Fruit fly (Drosophila melanogaster) whole organism, embryonic: Measurements from ENCODE around the gene scny.

ENCODE experiments used
- CG10267 ChIP-seq: fragments of 200-800 bp; sonication (Bioruptor generic); optimal IDR thresholded peaks from 2 replicates; lab custom pipeline; 2018; ENCODE audit warnings: missing biosample characterization, mild to moderate bottlenecking, missing genetic modification characterization, moderate library complexity
- CG10543 ChIP-seq: fragments of 200-800 bp; sonication (Bioruptor generic); optimal IDR thresholded peaks from 3 replicates; lab custom pipeline; 2017; ENCODE audit warnings: missing biosample characterization, mild to moderate bottlenecking, missing genetic modification characterization, moderate library complexity
- CG11093 ChIP-seq: fragments of 200-800 bp; sonication (Bioruptor generic); IDR thresholded peaks from 3 replicates; pipeline ENCODE4 v1.3.6; 2022; ENCODE audit warnings: missing biosample characterization, missing genetic modification characterization
- CG11696 ChIP-seq: fragments of 200-800 bp; sonication (Bioruptor generic); IDR thresholded peaks from 2 replicates; pipeline ENCODE4 v1.3.6; 2022; ENCODE audit warnings: missing biosample characterization, missing genetic modification characterization
- CG14050 ChIP-seq: fragments of 200-800 bp; sonication (Bioruptor generic); IDR thresholded peaks from 3 replicates; pipeline ENCODE4 v1.3.6; 2022; ENCODE audit warnings: missing biosample characterization, missing genetic modification characterization
- CG15479 ChIP-seq: fragments of 200-800 bp; sonication (Bioruptor generic); optimal IDR thresholded peaks from 3 replicates; lab custom pipeline; 2019; ENCODE audit warnings: missing biosample characterization, mild to moderate bottlenecking, missing genetic modification characterization, moderate library complexity
- CG15514 ChIP-seq: fragments of 200-800 bp; sonication (Bioruptor generic); optimal IDR thresholded peaks from 3 replicates; lab custom pipeline; 2017; ENCODE audit warnings: missing biosample characterization, missing genetic modification characterization, mild to moderate bottlenecking, moderate library complexity, missing genetic modification reagents
- CG17802 ChIP-seq: fragments of 200-800 bp; sonication (Bioruptor generic); optimal IDR thresholded peaks from 2 replicates; lab custom pipeline; 2018; ENCODE audit warnings: missing biosample characterization, mild to moderate bottlenecking, missing genetic modification characterization, moderate library complexity
- CG2199 ChIP-seq: fragments of 200-800 bp; sonication (Bioruptor generic); IDR thresholded peaks from 3 replicates; pipeline ENCODE4 v1.3.6; 2022; ENCODE audit warnings: missing biosample characterization, missing genetic modification characterization
- CG32767 ChIP-seq: fragments of 200-800 bp; sonication (Bioruptor generic); IDR thresholded peaks from 2 replicates; pipeline ENCODE4 v1.3.6; 2022; ENCODE audit warnings: missing biosample characterization, missing genetic modification characterization
- CG7271 ChIP-seq: fragments of 200-800 bp; sonication (Bioruptor generic); optimal IDR thresholded peaks from 2 replicates; lab custom pipeline; 2018; ENCODE audit warnings: missing biosample characterization, mild to moderate bottlenecking, missing genetic modification characterization, moderate library complexity
- CG7357 ChIP-seq: fragments of 200-800 bp; sonication (Bioruptor generic); IDR thresholded peaks from 3 replicates; pipeline ENCODE4 v1.3.6; 2022; ENCODE audit warnings: missing biosample characterization, missing genetic modification characterization
- CG8290 ChIP-seq, 3 experiments: fragments of 200-800 bp; sonication (Bioruptor generic); optimal IDR thresholded peaks; 2 replicates each; lab custom pipeline; 2016 to 2019; ENCODE audit warnings: missing biosample characterization in 3 of 3, missing genetic modification characterization in 3 of 3, mild to moderate bottlenecking in 2 of 3, moderate library complexity in 1 of 3
- CG8924 ChIP-seq: fragments of 200-800 bp; optimal IDR thresholded peaks from 3 replicates; lab custom pipeline; 2019; ENCODE audit warnings: missing biosample characterization, mild to moderate bottlenecking, missing genetic modification characterization, moderate library complexity
- CG9797 ChIP-seq: fragments of 200-800 bp; sonication (Bioruptor generic); optimal IDR thresholded peaks from 3 replicates; lab custom pipeline; 2018; ENCODE audit warnings: missing biosample characterization, mild to moderate bottlenecking, missing genetic modification characterization
- CG9817 ChIP-seq: fragments of 200-800 bp; sonication (Bioruptor generic); optimal IDR thresholded peaks from 2 replicates; lab custom pipeline; 2018; ENCODE audit warnings: missing biosample characterization, mild to moderate bottlenecking, missing genetic modification characterization, moderate library complexity
- Chrac-16 ChIP-seq: fragments of 200-800 bp; sonication (Bioruptor generic); optimal IDR thresholded peaks from 3 replicates; lab custom pipeline; 2016; ENCODE audit warnings: missing biosample characterization, missing genetic modification characterization
- CrebB ChIP-seq: fragments of 200-800 bp; sonication (Bioruptor generic); optimal IDR thresholded peaks from 3 replicates; lab custom pipeline; 2018; ENCODE audit warnings: missing biosample characterization, mild to moderate bottlenecking, missing genetic modification characterization
- D19A ChIP-seq: fragments of 200-800 bp; optimal IDR thresholded peaks from 3 replicates; lab custom pipeline; 2019; ENCODE audit warnings: missing biosample characterization, mild to moderate bottlenecking, missing genetic modification characterization, moderate library complexity
- Dek ChIP-seq: fragments of 200-800 bp; sonication (Bioruptor generic); optimal IDR thresholded peaks from 3 replicates; lab custom pipeline; 2019; ENCODE audit warnings: missing biosample characterization, mild to moderate bottlenecking, missing genetic modification characterization, moderate library complexity
- E2f1 ChIP-seq: fragments of 200-800 bp; sonication (Bioruptor generic); IDR thresholded peaks from 2 replicates; pipeline ENCODE4 v1.3.6; 2022; ENCODE audit warnings: missing biosample characterization, missing genetic modification characterization
- HLH3B ChIP-seq: fragments of 200-800 bp; sonication (Bioruptor generic); IDR thresholded peaks from 2 replicates; pipeline ENCODE4 v1.3.6; 2022; ENCODE audit warnings: missing biosample characterization, missing genetic modification characterization
- Lim3 ChIP-seq: fragments of 200-800 bp; sonication (Bioruptor generic); IDR thresholded peaks from 2 replicates; pipeline ENCODE4 v1.3.6; 2022; ENCODE audit warnings: missing biosample characterization, missing genetic modification characterization
- NK7.1 ChIP-seq: fragments of 200-800 bp; sonication (Bioruptor generic); optimal IDR thresholded peaks from 3 replicates; lab custom pipeline; 2016; ENCODE audit warnings: missing biosample characterization, missing genetic modification characterization
- PHDP ChIP-seq: fragments of 200-800 bp; sonication (Bioruptor generic); optimal IDR thresholded peaks from 3 replicates; lab custom pipeline; 2018; ENCODE audit warnings: missing biosample characterization, mild to moderate bottlenecking, missing genetic modification characterization, moderate library complexity
- Tbp ChIP-seq: fragments of >200 bp; optimal IDR thresholded peaks from 2 replicates; lab custom pipeline; 2018; ENCODE audit warnings: missing biosample characterization, missing genetic modification characterization
- Usf ChIP-seq: fragments of 200-800 bp; sonication (Bioruptor generic); optimal IDR thresholded peaks from 2 replicates; lab custom pipeline; 2017; ENCODE audit warnings: missing genotype, missing biosample characterization, missing genetic modification characterization
- Vsx1 ChIP-seq: fragments of 200-800 bp; sonication (Bioruptor generic); optimal IDR thresholded peaks from 2 replicates; lab custom pipeline; 2017; ENCODE audit warnings: missing biosample characterization, mild to moderate bottlenecking, missing genetic modification characterization, missing genetic modification reagents
- bsh ChIP-seq, 2 experiments: fragments of 200-800 bp; sonication (Bioruptor generic); optimal IDR thresholded peaks; 2 replicates each; lab custom pipeline; 2017 to 2018; ENCODE audit warnings: mild to moderate bottlenecking in 2 of 2, missing biosample characterization in 2 of 2, missing genetic modification characterization in 2 of 2, moderate library complexity in 1 of 2
- cato ChIP-seq: fragments of 200-800 bp; sonication (Bioruptor generic); optimal IDR thresholded peaks from 2 replicates; lab custom pipeline; 2016; ENCODE audit warnings: missing biosample characterization, missing genetic modification characterization, borderline replicate concordance
- ci ChIP-seq: fragments of 200-800 bp; sonication (Bioruptor generic); IDR thresholded peaks from 3 replicates; pipeline ENCODE4 v1.3.6; 2022; ENCODE audit warnings: missing biosample characterization, missing genetic modification characterization
- croc ChIP-seq: fragments of 200-800 bp; sonication (Bioruptor generic); conservative IDR thresholded peaks from 3 replicates; pipeline ENCODE4 v1.3.6; 2022; ENCODE audit warnings: missing biosample characterization, missing genetic modification characterization
- crol ChIP-seq: fragments of 200-800 bp; sonication (Bioruptor generic); IDR thresholded peaks from 2 replicates; pipeline ENCODE4 v1.3.6; 2022; ENCODE audit warnings: missing biosample characterization, missing genetic modification characterization
- crp ChIP-seq, 2 experiments: fragments of 200-800 bp; sonication (Bioruptor generic); optimal IDR thresholded peaks; 2 replicates in 1 of 2; 3 replicates in 1 of 2; lab custom pipeline; 2017; ENCODE audit warnings: missing biosample characterization in 2 of 2, missing genetic modification characterization in 2 of 2, mild to moderate bottlenecking in 1 of 2, moderate library complexity in 1 of 2
- danr ChIP-seq: fragments of 200-800 bp; sonication (Bioruptor generic); IDR thresholded peaks from 2 replicates; pipeline ENCODE4 v1.3.6; 2022; ENCODE audit warnings: missing biosample characterization, missing genetic modification characterization
- dm ChIP-seq: fragments of 200-800 bp; sonication (Bioruptor generic); optimal IDR thresholded peaks from 3 replicates; lab custom pipeline; 2016; ENCODE audit warnings: missing biosample characterization, missing genetic modification characterization
- eyg ChIP-seq: fragments of 200-800 bp; sonication (Bioruptor generic); optimal IDR thresholded peaks from 3 replicates; lab custom pipeline; 2016; ENCODE audit warnings: missing biosample characterization, missing genetic modification characterization
- fd96Cb ChIP-seq: fragments of 200-800 bp; sonication (Bioruptor generic); optimal IDR thresholded peaks from 2 replicates; lab custom pipeline; 2018; ENCODE audit warnings: missing biosample characterization, mild to moderate bottlenecking, missing genetic modification characterization, moderate library complexity
- fru ChIP-seq: fragments of >200 bp; optimal IDR thresholded peaks from 2 replicates; lab custom pipeline; 2017
- fu2 ChIP-seq: fragments of 200-800 bp; sonication (Bioruptor generic); optimal IDR thresholded peaks from 2 replicates; lab custom pipeline; 2016; ENCODE audit warnings: missing biosample characterization, missing genetic modification characterization
- gfzf ChIP-seq: fragments of 200-800 bp; sonication (Bioruptor generic); optimal IDR thresholded peaks from 2 replicates; lab custom pipeline; 2016; ENCODE audit warnings: missing biosample characterization, mild to moderate bottlenecking, missing genetic modification characterization, moderate library complexity
- ham ChIP-seq: fragments of 200-800 bp; sonication (Bioruptor generic); IDR thresholded peaks from 2 replicates; pipeline ENCODE4 v1.3.6; 2022; ENCODE audit warnings: missing biosample characterization, missing genetic modification characterization
- nerfin-1 ChIP-seq: fragments of 200-800 bp; sonication (Bioruptor generic); optimal IDR thresholded peaks from 3 replicates; lab custom pipeline; 2019; ENCODE audit warnings: missing biosample characterization, mild to moderate bottlenecking, missing genetic modification characterization, moderate library complexity
- sima ChIP-seq: fragments of 200-800 bp; sonication (Bioruptor generic); optimal IDR thresholded peaks from 2 replicates; lab custom pipeline; 2016; ENCODE audit warnings: missing biosample characterization, missing genetic modification characterization
- slou ChIP-seq: fragments of 200-800 bp; sonication (Bioruptor generic); optimal IDR thresholded peaks from 3 replicates; lab custom pipeline; 2016; ENCODE audit warnings: missing biosample characterization, missing genetic modification characterization
- slp2 ChIP-seq: fragments of 200-800 bp; sonication (Bioruptor generic); optimal IDR thresholded peaks from 2 replicates; lab custom pipeline; 2016; ENCODE audit warnings: missing biosample characterization, missing genetic modification characterization
- so ChIP-seq: fragments of 200-800 bp; sonication (Bioruptor generic); IDR thresholded peaks from 3 replicates; pipeline ENCODE4 v1.3.6; 2022; ENCODE audit warnings: missing biosample characterization, missing genetic modification characterization
- sr ChIP-seq: fragments of 200-800 bp; sonication (Bioruptor generic); IDR thresholded peaks from 3 replicates; pipeline ENCODE4 v1.3.6; 2022; ENCODE audit warnings: missing biosample characterization, missing genetic modification characterization
- tx ChIP-seq: fragments of 200-800 bp; sonication (Bioruptor generic); optimal IDR thresholded peaks from 2 replicates; lab custom pipeline; 2016; ENCODE audit warnings: missing biosample characterization, missing genetic modification characterization

Gene scny

DNA sequence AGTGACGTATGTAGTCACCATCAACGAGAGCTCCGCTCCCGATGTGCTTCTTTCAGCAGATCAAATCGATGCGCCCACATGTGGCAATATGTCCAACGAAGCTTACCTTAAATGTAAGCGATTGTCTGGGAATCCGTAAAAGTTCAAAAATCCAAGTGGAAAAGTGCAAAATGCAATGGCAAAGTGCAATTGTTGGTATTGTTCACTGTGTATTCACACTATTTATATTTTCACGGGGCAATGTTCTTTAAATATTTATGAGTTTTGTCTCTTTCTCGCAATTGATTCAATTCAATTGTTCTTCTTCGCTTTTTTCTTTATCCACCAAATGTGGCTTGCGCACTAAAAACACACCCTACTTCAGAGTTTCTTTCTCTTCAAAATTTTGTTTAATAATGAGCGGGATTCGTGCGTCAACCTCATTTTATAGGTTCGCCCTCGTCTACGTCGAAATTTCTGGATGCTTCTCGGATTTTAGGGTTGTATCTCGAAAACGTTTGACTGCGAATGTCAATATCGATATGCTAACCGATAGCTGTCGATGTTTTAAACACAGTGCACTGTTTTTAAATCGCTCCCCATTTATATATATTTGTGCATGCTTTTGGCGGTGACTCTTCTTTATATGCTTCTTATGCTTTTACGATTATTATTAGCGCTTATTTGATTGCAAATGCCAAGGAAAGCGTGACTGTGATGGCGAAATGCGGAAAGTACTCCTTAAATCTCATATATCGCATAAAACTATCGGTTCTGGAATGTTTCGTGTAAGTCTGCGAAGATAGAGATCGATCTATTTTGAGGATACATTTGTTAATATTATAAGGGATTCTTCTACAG lies 16.8 kb upstream of the scny start, which contains the start of gene DnaJ-1 (continued):
- TF ChIP-seq eyg (GFP tag; lab: Kevin White, UChicago) (no peak), NK7.1 (GFP tag; lab: Kevin White, UChicago) (no peak), so (GFP tag; lab: Robert Waterston, UW) (peak; percentile 12; the same call in 1 of the 3 replicates), Dek (tag; lab: Kevin White, UChicago) (peak; percentile 37), tx (peak; percentile 3), CG15479 (GFP tag; lab: Kevin White, UChicago) (peak; percentile 19), CG15514 (GFP tag; lab: Kevin White, UChicago) (peak; percentile 43), Tbp (GFP tag; lab: Kevin White, UChicago) (no peak), fd96Cb (no peak), CG11093 (GFP tag; lab: Robert Waterston, UW) (no peak), CG8924 (tag; lab: Kevin White, UChicago) (peak; percentile 47), nerfin-1 (tag; lab: Kevin White, UChicago) (peak; percentile 36), D19A (no peak), Vsx1 (GFP tag; lab: Kevin White, UChicago) (peak; percentile 4), CG7271 (no peak), croc (no peak), cato (GFP tag; lab: Kevin White, UChicago) (no peak), E2f1 (GFP tag; lab: Robert Waterston, UW) (no peak), ham (GFP tag; lab: Robert Waterston, UW) (no peak), Lim3 (GFP tag; lab: Robert Waterston, UW) (no peak), gfzf (GFP tag; lab: Kevin White, UChicago) (peak; percentile 53), CG17802 (no peak), HLH3B (GFP tag; lab: Robert Waterston, UW) (no peak), CG11696 (no peak), crp (GFP tag; optimal IDR thresholded peaks at IDR 0.05; lab: Kevin White, UChicago) (no peak), sima (GFP tag; lab: Kevin White, UChicago) (no peak), CG9817 (tag; lab: Kevin White, UChicago) (no peak), CG32767 (GFP tag; lab: Robert Waterston, UW) (0 out of 2 replicates have a peak, but pooled peaks have one; percentile 16), CG8290 (GFP tag; optimal IDR thresholded peaks at IDR 0.05; lab: Kevin White, UChicago) (peak; percentile 29), CG8290 (tag; optimal IDR thresholded peaks at IDR 0.05; lab: Kevin White, UChicago) (peak in 1 of 2 experiments; percentile 19), danr (GFP tag; lab: Robert Waterston, UW) (no peak), CG7357 (GFP tag; lab: Robert Waterston, UW) (peak; percentile 90), CG2199 (no peak), CG10543 (peak; percentile 69), CG10267 (tag; lab: Kevin White, UChicago) (peak; percentile 29), dm (peak; percentile 45), fru (no peak), crol (GFP tag; lab: Robert Waterston, UW) (no peak), slp2 (GFP tag; lab: Kevin White, UChicago) (no peak), slou (GFP tag; lab: Kevin White, UChicago) (no peak), PHDP (peak; percentile 31), sr (GFP tag; lab: Robert Waterston, UW) (no peak), CG14050 (no peak), ci (GFP tag; lab: Robert Waterston, UW) (peak; percentile 13; the same call in 1 of the 3 replicates), Usf (GFP tag; lab: Kevin White, UChicago) (no peak), bsh (GFP tag; optimal IDR thresholded peaks at IDR 0.05; lab: Kevin White, UChicago) (peak; percentile 19 to 20), CrebB (tag; lab: Kevin White, UChicago) (peak; percentile 30), fu2 (GFP tag; lab: Kevin White, UChicago) (peak; percentile 30), Chrac-16 (GFP tag; lab: Kevin White, UChicago) (no peak), CG9797 (GFP tag; lab: Kevin White, UChicago) (peak; percentile 54)
